Worm (Caenorhabditis elegans) whole organism, L2 larva: Measurements from ENCODE around the gene ZK121.2.

Experiments used
- C34F6.9 ChIP-seq: fragments of 150-350 bp; optimal IDR thresholded peaks from 2 replicates; lab custom pipeline; 2014; ENCODE audit warnings: missing biosample characterization, missing genetic modification characterization
- F13H6.1 ChIP-seq: sonication (generic microtip); optimal IDR thresholded peaks from 2 replicates; lab custom pipeline; 2016; ENCODE audit warnings: missing genetic modification characterization, missing compliant biosample characterization
- R02D3.7 ChIP-seq: fragments of 150-350 bp; optimal IDR thresholded peaks from 2 replicates; lab custom pipeline; 2014; ENCODE audit warnings: missing biosample characterization, missing genetic modification characterization
- Y55F3AM.14 ChIP-seq: fragments of 200-800 bp; sonication (Bioruptor generic); optimal IDR thresholded peaks from 2 replicates; lab custom pipeline; 2018; ENCODE audit warnings: mild to moderate bottlenecking, missing genetic modification characterization, missing compliant biosample characterization
- ZK546.5 ChIP-seq: sonication (generic microtip); optimal IDR thresholded peaks from 2 replicates; lab custom pipeline; 2017; ENCODE audit warnings: missing biosample characterization, missing genetic modification characterization
- aly-2 ChIP-seq: fragments of 150-350 bp; optimal IDR thresholded peaks from 2 replicates; lab custom pipeline; 2014; ENCODE audit warnings: missing biosample characterization, missing genetic modification characterization
- ama-1 ChIP-seq: fragments of 150-350 bp; optimal IDR thresholded peaks from 2 replicates; lab custom pipeline; 2018; ENCODE audit warnings: inconsistent platforms
- ceh-16 ChIP-seq: fragments of 150-350 bp; optimal IDR thresholded peaks from 2 replicates; lab custom pipeline; 2014; ENCODE audit warnings: missing biosample characterization, missing genetic modification characterization
- ceh-82 ChIP-seq: fragments of 150-350 bp; optimal IDR thresholded peaks from 2 replicates; lab custom pipeline; 2014; ENCODE audit warnings: missing biosample characterization, missing genetic modification characterization
- dmd-4 ChIP-seq: sonication (generic microtip); optimal IDR thresholded peaks from 2 replicates; lab custom pipeline; 2017; ENCODE audit warnings: missing biosample characterization, missing genetic modification characterization
- egl-27 ChIP-seq: sonication (generic microtip); optimal IDR thresholded peaks from 3 replicates; lab custom pipeline; 2017; ENCODE audit warnings: missing biosample characterization, missing genetic modification reagents, missing genetic modification characterization
- elt-1 ChIP-seq: fragments of 150-350 bp; optimal IDR thresholded peaks from 2 replicates; lab custom pipeline; 2014; ENCODE audit warnings: missing biosample characterization, missing genetic modification characterization
- elt-3 ChIP-seq: sonication (generic microtip); optimal IDR thresholded peaks from 2 replicates; lab custom pipeline; 2017; ENCODE audit warnings: missing biosample characterization, missing genetic modification characterization
- fos-1 ChIP-seq: fragments of 150-350 bp; optimal IDR thresholded peaks from 2 replicates; lab custom pipeline; 2014; ENCODE audit warnings: missing biosample characterization, missing genetic modification characterization
- gmeb-1 ChIP-seq: fragments of 150-350 bp; optimal IDR thresholded peaks from 2 replicates; lab custom pipeline; 2014; ENCODE audit warnings: missing biosample characterization, missing genetic modification characterization
- lin-11 ChIP-seq: fragments of 150-350 bp; sonication (generic microtip); optimal IDR thresholded peaks from 2 replicates; lab custom pipeline; 2014; ENCODE audit warnings: missing biosample characterization, missing genetic modification characterization, inconsistent platforms, mixed read lengths
- lin-13 ChIP-seq: fragments of 150-350 bp; optimal IDR thresholded peaks from 2 replicates; lab custom pipeline; 2014; ENCODE audit warnings: missing biosample characterization, missing genetic modification reagents, missing genetic modification characterization
- lin-39 ChIP-seq: fragments of 150-350 bp; optimal IDR thresholded peaks from 2 replicates; lab custom pipeline; 2014; ENCODE audit warnings: missing biosample characterization, missing genetic modification reagents, missing genetic modification characterization
- lsy-2 ChIP-seq, 2 experiments: fragments of 150-350 bp in 1 of 2; sonication (generic microtip) in 1 of 2; optimal IDR thresholded peaks; 2 replicates each; lab custom pipeline; 2014 to 2017; ENCODE audit warnings: missing biosample characterization in 2 of 2, missing genetic modification characterization in 2 of 2
- mab-5 ChIP-seq: fragments of 150-350 bp; optimal IDR thresholded peaks from 2 replicates; lab custom pipeline; 2014; ENCODE audit warnings: missing biosample characterization, missing genetic modification characterization
- mbf-1 ChIP-seq: sonication (generic microtip); optimal IDR thresholded peaks from 2 replicates; lab custom pipeline; 2017; ENCODE audit warnings: missing biosample characterization, missing genetic modification characterization
- nhr-10 ChIP-seq: sonication (generic microtip); optimal IDR thresholded peaks from 2 replicates; lab custom pipeline; 2017; ENCODE audit warnings: missing biosample characterization, missing genetic modification characterization
- nhr-11 ChIP-seq: fragments of 150-350 bp; optimal IDR thresholded peaks from 2 replicates; lab custom pipeline; 2014; ENCODE audit warnings: missing biosample characterization, missing genetic modification characterization
- nhr-12 ChIP-seq: fragments of 150-350 bp; optimal IDR thresholded peaks from 2 replicates; lab custom pipeline; 2014; ENCODE audit warnings: missing biosample characterization, missing genetic modification characterization
- nhr-129 ChIP-seq: fragments of 150-350 bp; optimal IDR thresholded peaks from 2 replicates; lab custom pipeline; 2014; ENCODE audit warnings: missing biosample characterization, missing genetic modification characterization
- nhr-23 ChIP-seq: fragments of 150-350 bp; optimal IDR thresholded peaks from 2 replicates; lab custom pipeline; 2014; ENCODE audit warnings: missing biosample characterization, missing genetic modification reagents, missing genetic modification characterization
- nhr-237 ChIP-seq: fragments of 150-350 bp; optimal IDR thresholded peaks from 2 replicates; lab custom pipeline; 2014; ENCODE audit warnings: missing biosample characterization, missing genetic modification characterization
- nhr-25 ChIP-seq: fragments of 150-350 bp; sonication (generic microtip); optimal IDR thresholded peaks from 3 replicates; lab custom pipeline; 2014; ENCODE audit warnings: missing biosample characterization, missing genetic modification characterization
- nhr-6 ChIP-seq: fragments of 150-350 bp; optimal IDR thresholded peaks from 2 replicates; lab custom pipeline; 2014; ENCODE audit warnings: missing biosample characterization, missing genetic modification characterization
- nhr-77 ChIP-seq: fragments of 150-350 bp; optimal IDR thresholded peaks from 2 replicates; lab custom pipeline; 2014; ENCODE audit warnings: missing biosample characterization, missing genetic modification characterization
- sem-4 ChIP-seq: fragments of 150-350 bp; optimal IDR thresholded peaks from 2 replicates; lab custom pipeline; 2014; ENCODE audit warnings: missing biosample characterization, missing genetic modification reagents, missing genetic modification characterization
- sma-3 ChIP-seq: sonication (generic microtip); optimal IDR thresholded peaks from 2 replicates; lab custom pipeline; 2016; ENCODE audit warnings: missing genetic modification reagents, missing genetic modification characterization, missing compliant biosample characterization
- sma-9 ChIP-seq, 2 experiments: fragments of 150-350 bp in 1 of 2; sonication (generic microtip) in 1 of 2; optimal IDR thresholded peaks; 2 replicates each; lab custom pipeline; 2014 to 2016; ENCODE audit warnings: missing genetic modification characterization in 2 of 2, mild to moderate bottlenecking in 1 of 2, missing biosample characterization in 1 of 2, missing compliant biosample characterization in 1 of 2, missing genetic modification reagents in 1 of 2, moderate library complexity in 1 of 2
- unc-39 ChIP-seq: fragments of 150-350 bp; optimal IDR thresholded peaks from 2 replicates; lab custom pipeline; 2014; ENCODE audit warnings: missing biosample characterization, missing genetic modification characterization
- unc-55 ChIP-seq: fragments of 150-350 bp; sonication (generic microtip); optimal IDR thresholded peaks from 3 replicates; lab custom pipeline; 2014; ENCODE audit warnings: missing biosample characterization, missing genetic modification reagents, missing genetic modification characterization
- unc-62 ChIP-seq: fragments of 150-350 bp; optimal IDR thresholded peaks from 2 replicates; lab custom pipeline; 2014; ENCODE audit warnings: missing biosample characterization, missing genetic modification reagents, missing genetic modification characterization
- zag-1 ChIP-seq: fragments of 150-350 bp; optimal IDR thresholded peaks from 2 replicates; lab custom pipeline; 2014; ENCODE audit warnings: missing biosample characterization, missing genetic modification characterization
- ztf-11 ChIP-seq: sonication (generic microtip); optimal IDR thresholded peaks from 2 replicates; lab custom pipeline; 2017; ENCODE audit warnings: missing biosample characterization, missing genetic modification characterization
- ztf-4 ChIP-seq: fragments of 150-350 bp; optimal IDR thresholded peaks from 2 replicates; lab custom pipeline; 2014; ENCODE audit warnings: missing biosample characterization, missing genetic modification characterization

ZK121.2 gene

DNA sequence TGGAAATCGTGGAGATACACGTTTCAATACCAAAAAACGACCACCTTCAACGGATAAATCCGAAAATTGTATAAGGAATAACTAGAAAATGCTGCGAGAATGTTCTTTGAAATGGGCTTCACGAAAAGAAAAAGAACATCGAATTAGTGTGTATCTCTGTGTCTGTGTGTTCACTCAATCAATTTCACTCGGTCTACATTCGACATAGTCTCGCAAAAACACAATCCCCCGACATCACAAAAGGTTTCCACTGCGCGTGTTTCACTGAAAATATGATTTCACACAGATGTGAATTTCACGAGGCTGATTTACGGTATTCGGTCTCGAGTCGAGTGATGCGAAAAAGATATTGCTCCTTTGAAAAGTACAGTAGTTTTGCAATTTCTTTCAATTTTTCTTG is 32.2 kb downstream of the ZK121.2 start:
- TF ChIP-seq nhr-23 (tag; lab: Kevin White, UChicago) (no peak), sma-3 (GFP tag; lab: Kevin White, UChicago) (no peak), nhr-6 (tag; lab: Kevin White, UChicago) (no peak), lsy-2 (tag; optimal IDR thresholded peaks at IDR 0.05; lab: Kevin White, UChicago) (no peak), ztf-11 (tag; lab: Kevin White, UChicago) (no peak), R02D3.7 (tag; lab: Kevin White, UChicago) (no peak), nhr-77 (tag; lab: Kevin White, UChicago) (no peak), nhr-11 (no peak), ceh-82 (tag; lab: Kevin White, UChicago) (no peak), mbf-1 (tag; lab: Kevin White, UChicago) (no peak), unc-39 (tag; lab: Kevin White, UChicago) (no peak)

DNA sequence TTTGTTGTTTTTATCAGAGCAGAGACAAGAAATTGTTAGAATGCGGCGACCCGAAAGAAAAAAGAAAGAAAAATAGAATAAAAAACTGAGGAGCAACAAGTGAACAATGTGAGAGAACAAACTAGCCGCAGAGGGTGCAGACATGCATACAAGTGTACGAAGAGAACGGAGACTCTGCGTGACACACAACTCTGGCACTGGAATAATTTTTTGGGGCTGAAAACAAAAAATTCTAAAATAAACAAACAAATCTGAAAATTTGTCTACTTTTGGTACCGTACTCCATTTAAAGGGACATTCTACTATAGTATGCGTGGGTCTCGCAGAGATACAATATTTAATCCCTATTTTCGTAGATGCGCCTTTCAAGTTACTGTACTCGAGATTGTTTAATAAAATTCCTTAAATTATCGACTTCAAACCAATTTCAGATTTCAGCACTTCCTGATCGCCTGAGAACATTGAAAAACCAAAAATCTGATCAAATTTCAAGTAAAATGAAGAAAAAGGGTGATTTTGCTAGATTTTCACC is 33.6 kb downstream of the ZK121.2 start:
- TF ChIP-seq dmd-4 (tag; lab: Kevin White, UChicago), result no peak
- TF ChIP-seq nhr-237 (tag; lab: Kevin White, UChicago), result no peak
- TF ChIP-seq lin-13 (GFP tag; lab: Kevin White, UChicago), result no peak
- no peak for TF ChIP-seq F13H6.1 (tag; lab: Kevin White, UChicago)
- TF ChIP-seq ztf-4, result no peak
- TF ChIP-seq ceh-16 (tag; lab: Kevin White, UChicago), result no peak

DNA sequence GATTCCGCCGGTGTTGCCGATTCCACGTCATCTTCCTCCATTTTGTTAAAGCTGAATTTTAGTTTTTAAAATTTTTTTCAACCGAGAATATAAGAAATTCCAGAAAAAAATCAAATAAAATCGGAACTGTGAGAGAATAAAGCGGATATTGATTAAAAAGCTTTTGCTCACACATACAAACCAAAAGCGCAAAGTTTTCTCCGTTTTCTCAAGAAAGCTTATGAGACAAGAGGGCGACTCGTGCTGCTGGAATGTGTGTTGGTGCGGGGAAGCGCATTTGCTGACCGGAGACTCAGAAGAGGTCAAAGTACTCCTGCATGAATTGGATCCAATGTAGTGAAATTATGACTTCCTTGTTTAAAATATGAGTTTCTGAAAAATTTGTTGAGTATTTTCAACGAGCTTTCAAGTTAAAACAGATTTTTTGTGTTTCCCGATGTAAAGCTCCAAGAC is 38.4 kb downstream of the ZK121.2 start, which contains the start of gene paqr-2:
Gene paqr-2, minus strand, starts transcription at position 51 of the 453 bp plus-strand sequence.
- peak in 1 of 2 experiments; percentile 49 for TF ChIP-seq lsy-2 (tag; optimal IDR thresholded peaks at IDR 0.05; lab: Kevin White, UChicago)
- TF ChIP-seq lin-11 (tag; lab: Kevin White, UChicago), result peak; percentile 1
- no peak for TF ChIP-seq nhr-12
- TF ChIP-seq ama-1 (lab: Kevin White, UChicago), result peak; percentile 30
- TF ChIP-seq nhr-237 (tag; lab: Kevin White, UChicago), result no peak
- TF ChIP-seq fos-1, result peak; percentile 15
- TF ChIP-seq unc-55, result peak; percentile 35
- TF ChIP-seq nhr-129, result peak; percentile 48
- peak; percentile 64 for TF ChIP-seq C34F6.9 (tag; lab: Kevin White, UChicago)

ce11 chrIII:5380554-5380953 is 39.1 kb downstream of the ZK121.2 start:
- TF ChIP-seq nhr-77 (tag; lab: Kevin White, UChicago), result no peak
- no peak for TF ChIP-seq nhr-129
- no peak for TF ChIP-seq lin-11 (tag; lab: Kevin White, UChicago)
- no peak for TF ChIP-seq lin-13 (GFP tag; lab: Kevin White, UChicago)
- no peak for TF ChIP-seq elt-3 (tag; lab: Kevin White, UChicago)
- no peak for TF ChIP-seq elt-1 (tag; lab: Kevin White, UChicago)
- TF ChIP-seq nhr-25 (tag; lab: Kevin White, UChicago), result no peak
- no peak for TF ChIP-seq nhr-237 (tag; lab: Kevin White, UChicago)
- no peak for TF ChIP-seq sma-9 (GFP tag; optimal IDR thresholded peaks at IDR 0.05; lab: Kevin White, UChicago)
- no peak for TF ChIP-seq sma-9 (tag; optimal IDR thresholded peaks at IDR 0.05; lab: Kevin White, UChicago)
- no peak for TF ChIP-seq Y55F3AM.14 (GFP tag; lab: Kevin White, UChicago)
- TF ChIP-seq mbf-1 (tag; lab: Kevin White, UChicago), result no peak
- no peak for TF ChIP-seq ceh-16 (tag; lab: Kevin White, UChicago)
- no peak for TF ChIP-seq fos-1

DNA sequence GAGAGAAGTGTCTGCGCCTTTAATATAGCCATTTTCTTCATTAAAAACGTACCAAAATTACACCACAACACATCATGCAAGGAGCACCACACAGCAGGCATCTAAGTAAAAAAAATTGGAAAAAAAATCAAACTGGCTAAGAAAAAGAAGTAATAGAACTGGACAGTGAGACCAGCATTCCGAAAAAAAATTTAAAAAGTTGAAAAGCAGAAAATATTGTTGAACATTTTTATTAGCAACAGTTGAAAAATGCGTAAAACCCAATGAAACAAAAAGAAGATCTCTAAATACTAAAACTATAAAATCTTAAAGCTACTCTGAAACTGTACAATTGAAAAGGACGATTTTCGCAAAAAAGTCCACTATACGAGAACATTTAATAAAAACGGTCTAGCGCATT is 40.6 kb downstream of the ZK121.2 start, which contains the start of gene Y32H12A.6:
Gene Y32H12A.6, minus strand, starts transcription at position 101 of the 400 bp plus-strand sequence.
- TF ChIP-seq unc-55 (no peak), mab-5 (tag; lab: Kevin White, UChicago) (no peak), sma-3 (GFP tag; lab: Kevin White, UChicago) (no peak), lsy-2 (tag; optimal IDR thresholded peaks at IDR 0.05; lab: Kevin White, UChicago) (no peak), egl-27 (no peak), ztf-4 (no peak)

- TF ChIP-seq zag-1 (tag; lab: Kevin White, UChicago) (no peak), unc-62 (GFP tag; lab: Kevin White, UChicago) (no peak), lsy-2 (tag; optimal IDR thresholded peaks at IDR 0.05; lab: Kevin White, UChicago) (no peak), ceh-82 (tag; lab: Kevin White, UChicago) (no peak), lin-13 (GFP tag; lab: Kevin White, UChicago) (no peak), ceh-16 (tag; lab: Kevin White, UChicago) (no peak), gmeb-1 (no peak), nhr-10 (tag; lab: Kevin White, UChicago) (no peak), lin-39 (tag; lab: Kevin White, UChicago) (no peak), unc-39 (tag; lab: Kevin White, UChicago) (no peak), ama-1 (lab: Kevin White, UChicago) (no peak), mab-5 (tag; lab: Kevin White, UChicago) (no peak), ZK546.5 (no peak), dmd-4 (tag; lab: Kevin White, UChicago) (no peak), aly-2 (tag; lab: Kevin White, UChicago) (no peak), sem-4 (no peak)
Observed at ce11 chrIII:5385315-5385714, 43.8 kb downstream of the ZK121.2 start, which contains the start of gene Y32H12A.7. Y32H12A.7 (minus strand) TSS chrIII:5385415.
